Fruit fly (Drosophila melanogaster) whole organism, prepupa: ENCODE measurements around the gene PNPase.

ENCODE experiments used
- CG10669 ChIP-seq: fragments of 200-800 bp; sonication (Bioruptor generic); optimal IDR thresholded peaks from 3 replicates; lab custom pipeline; 2018; ENCODE audit warnings: missing biosample characterization, mild to moderate bottlenecking, missing genetic modification characterization, moderate library complexity
- CG3919 ChIP-seq: fragments of 200-800 bp; sonication (Bioruptor generic); optimal IDR thresholded peaks from 3 replicates; lab custom pipeline; 2016; ENCODE audit warnings: missing biosample characterization, missing genetic modification characterization
- CG4318 ChIP-seq: fragments of 200-800 bp; sonication (Bioruptor generic); optimal IDR thresholded peaks from 3 replicates; lab custom pipeline; 2017; ENCODE audit warnings: missing biosample characterization, mild to moderate bottlenecking, missing genetic modification characterization
- CG6854 ChIP-seq: fragments of 200-800 bp; sonication (Bioruptor generic); optimal IDR thresholded peaks from 2 replicates; lab custom pipeline; 2017; ENCODE audit warnings: missing biosample characterization, mild to moderate bottlenecking, missing genetic modification characterization
- Eip93F ChIP-seq: fragments of 200-800 bp; sonication (Bioruptor generic); optimal IDR thresholded peaks from 2 replicates; lab custom pipeline; 2016; ENCODE audit warnings: missing biosample characterization, mild to moderate bottlenecking, missing genetic modification characterization
- Ets96B ChIP-seq: fragments of 200-800 bp; optimal IDR thresholded peaks from 2 replicates; lab custom pipeline; 2019; ENCODE audit warnings: missing biosample characterization, mild to moderate bottlenecking, missing genetic modification characterization, moderate library complexity
- Gug ChIP-seq: fragments of 200-800 bp; sonication (Bioruptor generic); IDR thresholded peaks from 2 replicates; pipeline ENCODE4 v1.3.6; 2022; ENCODE audit warnings: missing biosample characterization, missing genetic modification characterization
- Lpt ChIP-seq: fragments of 200-800 bp; sonication (Bioruptor generic); optimal IDR thresholded peaks from 3 replicates; lab custom pipeline; 2016; ENCODE audit warnings: missing biosample characterization, missing genetic modification characterization
- Met ChIP-seq: fragments of 200-800 bp; sonication (Bioruptor generic); optimal IDR thresholded peaks from 3 replicates; lab custom pipeline; 2016; ENCODE audit warnings: missing biosample characterization, missing genetic modification characterization
- dsx ChIP-seq: fragments of 200-800 bp; optimal IDR thresholded peaks from 3 replicates; lab custom pipeline; 2019; ENCODE audit warnings: missing biosample characterization, mild to moderate bottlenecking, missing genetic modification characterization, moderate library complexity; ENCODE audit not compliant: poor library complexity, severe bottlenecking
- fd85E ChIP-seq: fragments of 200-800 bp; sonication (Bioruptor generic); optimal IDR thresholded peaks from 3 replicates; lab custom pipeline; 2016; ENCODE audit warnings: missing biosample characterization, missing genetic modification characterization

dm6 chr3R:31437420-31438058 lies 32.3 kb upstream of the PNPase start:
- no peak for TF ChIP-seq CG4318
- no peak for TF ChIP-seq Gug (GFP tag; lab: Robert Waterston, UW)
- TF ChIP-seq Met (GFP tag; lab: Kevin White, UChicago) = no peak
- TF ChIP-seq Lpt (GFP tag; lab: Kevin White, UChicago) = no peak
- TF ChIP-seq CG10669 (GFP tag; lab: Kevin White, UChicago) = no peak
- TF ChIP-seq CG3919 (GFP tag; lab: Kevin White, UChicago) = no peak
- no peak for TF ChIP-seq Ets96B (tag; lab: Kevin White, UChicago)
- TF ChIP-seq Eip93F (GFP tag; lab: Kevin White, UChicago) = no peak
- TF ChIP-seq dsx = no peak
- no peak for TF ChIP-seq fd85E (GFP tag; lab: Kevin White, UChicago)
- no peak for TF ChIP-seq CG6854 (GFP tag; lab: Kevin White, UChicago)
